Worm (Caenorhabditis elegans): ENCODE results near the gene grl-1.

DNA sequence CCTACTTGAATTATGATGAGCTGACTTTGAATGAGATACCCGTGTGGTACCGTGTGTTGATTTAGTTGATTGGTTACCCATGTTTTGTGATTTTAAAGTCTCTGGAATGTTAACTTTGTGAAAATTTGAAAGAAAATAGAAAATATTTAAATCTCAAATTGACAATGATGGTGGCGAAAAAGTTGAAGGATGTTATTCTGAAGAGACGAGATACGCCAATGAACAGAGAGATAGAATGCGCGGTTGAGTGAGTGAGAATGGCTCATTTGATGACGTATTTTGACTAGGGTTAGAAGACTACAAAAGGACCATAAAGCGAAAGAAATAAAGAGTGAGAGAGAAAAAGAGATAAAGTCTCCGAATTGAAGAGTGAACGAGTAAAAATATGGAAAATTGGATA, 36.8 kb upstream of the grl-1 start, which contains the start of gene glb-6:
- TF ChIP-seq sem-4 (tag; optimal IDR thresholded peaks at IDR 0.05) (no peak), egl-27 (tag; optimal IDR thresholded peaks at IDR 0.05) (no peak), ceh-82 (tag; optimal IDR thresholded peaks at IDR 0.05) (no peak)
